Worm (Caenorhabditis elegans) whole organism, L4/young adult: ENCODE measurements around the gene F32E10.5.

Source experiments
- dao-5 ChIP-seq: sonication (generic microtip); optimal IDR thresholded peaks from 2 replicates; lab custom pipeline; 2016; ENCODE audit warnings: missing genotype, missing genetic modification characterization, moderate library complexity, missing compliant biosample characterization
- him-1 ChIP-seq: sonication (generic microtip); optimal IDR thresholded peaks from 2 replicates; lab custom pipeline; 2016; ENCODE audit warnings: missing genotype, missing genetic modification reagents, missing genetic modification characterization, missing compliant biosample characterization

DNA sequence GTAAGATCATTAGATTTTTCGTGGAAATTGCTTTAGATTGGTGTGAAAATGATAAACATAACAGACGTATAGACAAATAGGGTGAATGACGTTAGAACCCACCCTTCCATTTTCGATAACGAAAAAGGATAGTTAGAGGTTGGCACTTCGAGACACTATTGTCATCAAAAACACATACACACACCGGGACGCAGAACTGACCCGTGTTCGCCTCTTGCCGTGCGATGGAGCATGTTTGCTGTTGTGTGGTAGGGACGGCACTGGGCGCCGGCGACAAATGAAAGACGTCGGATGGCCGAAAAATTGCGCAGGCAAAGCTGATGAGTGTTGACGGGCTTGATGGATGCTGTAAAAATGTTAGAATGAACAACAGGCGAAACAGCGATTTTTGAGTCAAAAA is 28.3 kb downstream of the F32E10.5 start:
- TF ChIP-seq him-1 (tag; lab: Kevin White, UChicago) (no peak), dao-5 (tag; lab: Kevin White, UChicago) (no peak)
